Worm (Caenorhabditis elegans) whole organism, late embryonic: ENCODE data around the gene C28C12.12.

Source experiments
- K02D7.2 ChIP-seq: sonication (generic microtip); optimal IDR thresholded peaks from 2 replicates; lab custom pipeline; 2017; ENCODE audit warnings: mild to moderate bottlenecking, missing genetic modification characterization, missing compliant biosample characterization
- ama-1 ChIP-seq: fragments of 150-350 bp; optimal IDR thresholded peaks from 2 replicates; lab custom pipeline; 2014
- elt-2 ChIP-seq: sonication (generic microtip); optimal IDR thresholded peaks from 2 replicates; lab custom pipeline; 2016; ENCODE audit warnings: missing genetic modification reagents, missing genetic modification characterization, missing compliant biosample characterization
- fax-1 ChIP-seq: sonication (generic microtip); optimal IDR thresholded peaks from 2 replicates; lab custom pipeline; 2016; ENCODE audit warnings: missing genotype, missing genetic modification characterization, missing compliant biosample characterization
- fkh-10 ChIP-seq: fragments of 150-350 bp; optimal IDR thresholded peaks from 2 replicates; lab custom pipeline; 2014; ENCODE audit warnings: missing biosample characterization, missing genetic modification reagents, missing genetic modification characterization
- hlh-15 ChIP-seq: sonication (generic microtip); optimal IDR thresholded peaks from 2 replicates; lab custom pipeline; 2016; ENCODE audit warnings: missing genetic modification characterization, missing compliant biosample characterization
- lin-11 ChIP-seq: fragments of 200-800 bp; sonication (Bioruptor generic); optimal IDR thresholded peaks from 2 replicates; lab custom pipeline; 2018; ENCODE audit warnings: mild to moderate bottlenecking, missing genetic modification characterization, missing compliant biosample characterization
- madf-2 ChIP-seq: sonication (generic microtip); optimal IDR thresholded peaks from 2 replicates; lab custom pipeline; 2017; ENCODE audit warnings: missing genetic modification characterization, missing compliant biosample characterization
- nhr-11 ChIP-seq: fragments of 150-350 bp; optimal IDR thresholded peaks from 2 replicates; lab custom pipeline; 2014; ENCODE audit warnings: missing biosample characterization, missing genetic modification characterization
- pros-1 ChIP-seq: fragments of 150-350 bp; optimal IDR thresholded peaks from 2 replicates; lab custom pipeline; 2014; ENCODE audit warnings: missing biosample characterization, missing genetic modification reagents, missing genetic modification characterization
- tbx-2 ChIP-seq: sonication (generic microtip); optimal IDR thresholded peaks from 2 replicates; lab custom pipeline; 2016; ENCODE audit warnings: missing genetic modification characterization, missing compliant biosample characterization

DNA sequence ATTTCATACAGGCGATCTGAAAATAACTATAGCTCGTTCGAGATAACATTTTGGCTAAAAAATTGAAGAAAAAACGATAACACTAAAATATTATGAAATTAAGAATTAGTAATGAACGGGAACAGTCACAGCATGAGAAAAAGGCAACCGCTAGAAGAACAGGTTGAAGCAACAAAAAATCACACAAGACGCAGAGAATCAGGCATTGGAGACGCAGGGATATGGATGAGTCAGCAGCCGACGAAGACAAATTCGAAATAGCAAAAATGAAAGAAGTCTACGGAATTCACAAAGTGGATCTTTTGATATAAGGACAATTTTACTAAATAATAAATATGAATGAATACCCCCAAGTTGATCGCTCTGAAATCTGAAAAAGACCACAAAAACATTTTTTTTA lies 14.4 kb upstream of the C28C12.12 start, which contains the start of gene tag-77:
- TF ChIP-seq fkh-10 (GFP tag; lab: Kevin White, UChicago) (no peak), madf-2 (no peak), pros-1 (tag; lab: Kevin White, UChicago) (no peak), K02D7.2 (tag; lab: Kevin White, UChicago) (no peak), elt-2 (no peak), fax-1 (tag; lab: Kevin White, UChicago) (no peak), lin-11 (no peak), ama-1 (lab: Kevin White, UChicago) (no peak), nhr-11 (tag; lab: Kevin White, UChicago) (no peak), hlh-15 (no peak), tbx-2 (no peak)
